Worm (Caenorhabditis elegans) whole organism, L4 larva: ENCODE measurements around the gene ppat-1.

ENCODE experiments used
- D1046.2 ChIP-seq: fragments of 200-800 bp; sonication (Bioruptor generic); IDR thresholded peaks from 2 replicates; pipeline ENCODE4 v1.3.6; 2022; ENCODE audit warnings: missing genetic modification characterization, missing compliant biosample characterization
- R02D3.7 ChIP-seq: fragments of 150-350 bp; sonication (generic microtip); optimal IDR thresholded peaks from 3 replicates; lab custom pipeline; 2014; ENCODE audit warnings: missing biosample characterization, missing genetic modification characterization
- Y5F2A.4 ChIP-seq: fragments of 200-800 bp; sonication (Bioruptor generic); optimal IDR thresholded peaks from 2 replicates; lab custom pipeline; 2018; ENCODE audit warnings: mild to moderate bottlenecking, missing genetic modification characterization, missing compliant biosample characterization
- Y75B8A.6 ChIP-seq: fragments of 200-800 bp; sonication (Bioruptor generic); IDR thresholded peaks from 2 replicates; pipeline ENCODE4 v1.3.6; 2022; ENCODE audit warnings: missing genetic modification reagents, missing genetic modification characterization, missing compliant biosample characterization
- aha-1 ChIP-seq: fragments of 150-350 bp; peaks from one replicate; lab custom pipeline; 2014; ENCODE audit warnings: missing biosample characterization, missing genetic modification characterization
- aly-2 ChIP-seq: sonication (generic microtip); optimal IDR thresholded peaks from 2 replicates; lab custom pipeline; 2018; ENCODE audit warnings: missing biosample characterization, missing genetic modification characterization
- ama-1 ChIP-seq: fragments of 150-350 bp; optimal IDR thresholded peaks from 2 replicates; lab custom pipeline; 2014; ENCODE audit warnings: inconsistent platforms, mixed read lengths
- arid-1 ChIP-seq: fragments of 200-800 bp; sonication (Bioruptor generic); conservative IDR thresholded peaks from 2 replicates; pipeline ENCODE4 v1.3.6; 2022; ENCODE audit warnings: missing genetic modification reagents, missing genetic modification characterization, missing compliant biosample characterization
- attf-4 ChIP-seq: sonication (generic microtip); optimal IDR thresholded peaks from 3 replicates; lab custom pipeline; 2017; ENCODE audit warnings: missing biosample characterization, missing genetic modification characterization
- ceh-28 ChIP-seq: fragments of 150-350 bp; optimal IDR thresholded peaks from 2 replicates; lab custom pipeline; 2014; ENCODE audit warnings: missing biosample characterization, missing genetic modification reagents, missing genetic modification characterization
- ceh-82 ChIP-seq: sonication (generic microtip); optimal IDR thresholded peaks from 2 replicates; lab custom pipeline; 2017; ENCODE audit warnings: missing biosample characterization, missing genetic modification characterization
- ctbp-1 ChIP-seq: fragments of 200-800 bp; sonication (Bioruptor generic); IDR thresholded peaks from 2 replicates; pipeline ENCODE4 v1.3.6; 2022; ENCODE audit warnings: missing genetic modification reagents, missing genetic modification characterization, missing compliant biosample characterization
- daf-12 ChIP-seq: fragments of 150-350 bp; optimal IDR thresholded peaks from 2 replicates; lab custom pipeline; 2014; ENCODE audit warnings: missing biosample characterization, missing genetic modification reagents, missing genetic modification characterization
- daf-8 ChIP-seq: fragments of 200-800 bp; sonication (Bioruptor generic); IDR thresholded peaks from 2 replicates; pipeline ENCODE4 v1.3.6; 2022; ENCODE audit warnings: missing genetic modification characterization, missing compliant biosample characterization
- dmd-8 ChIP-seq: fragments of 200-800 bp; sonication (Bioruptor generic); IDR thresholded peaks from 2 replicates; pipeline ENCODE4 v1.3.6; 2022; ENCODE audit warnings: missing genetic modification characterization, missing compliant biosample characterization
- dpl-1 ChIP-seq: fragments of 150-350 bp; optimal IDR thresholded peaks from 2 replicates; lab custom pipeline; 2014; ENCODE audit warnings: missing biosample characterization, missing genetic modification reagents, missing genetic modification characterization
- dve-1 ChIP-seq: sonication (generic microtip); optimal IDR thresholded peaks from 2 replicates; lab custom pipeline; 2017; ENCODE audit warnings: antibody characterized with exemption, mild to moderate bottlenecking, missing genetic modification characterization, missing compliant biosample characterization; ENCODE audit not compliant: insufficient read depth
- fos-1 ChIP-seq: fragments of 150-350 bp; optimal IDR thresholded peaks from 2 replicates; lab custom pipeline; 2014; ENCODE audit warnings: missing biosample characterization, missing genetic modification characterization
- gei-8 ChIP-seq: fragments of 200-800 bp; sonication (Bioruptor generic); optimal IDR thresholded peaks from 2 replicates; lab custom pipeline; 2018; ENCODE audit warnings: mild to moderate bottlenecking, missing genetic modification characterization, missing compliant biosample characterization
- hif-1 ChIP-seq, 2 experiments: sonication (generic microtip); optimal IDR thresholded peaks; 2 replicates each; lab custom pipeline; 2016 to 2017; ENCODE audit warnings: missing compliant biosample characterization in 2 of 2, missing genetic modification characterization in 2 of 2, missing genetic modification reagents in 2 of 2, missing genotype in 2 of 2, mild to moderate bottlenecking in 1 of 2
- hlh-30 ChIP-seq: sonication (generic microtip); optimal IDR thresholded peaks from 2 replicates; lab custom pipeline; 2017; ENCODE audit warnings: antibody characterized with exemption, mild to moderate bottlenecking, missing genetic modification characterization, missing compliant biosample characterization; ENCODE audit not compliant: insufficient read depth
- hmg-1.1 ChIP-seq: fragments of 200-800 bp; sonication (Bioruptor generic); IDR thresholded peaks from 2 replicates; pipeline ENCODE4 v1.3.6; 2022; ENCODE audit warnings: missing genetic modification reagents, missing genetic modification characterization, missing compliant biosample characterization
- lin-1 ChIP-seq: fragments of 200-800 bp; sonication (Bioruptor generic); IDR thresholded peaks from 2 replicates; pipeline ENCODE4 v1.3.6; 2022; ENCODE audit warnings: missing genetic modification reagents, missing genetic modification characterization, missing compliant biosample characterization
- madf-5 ChIP-seq, 2 experiments: fragments of 200-800 bp; sonication (Bioruptor generic); IDR thresholded peaks; 2 replicates each; pipeline ENCODE4 v1.3.6; 2022; ENCODE audit warnings: missing compliant biosample characterization in 2 of 2, missing genetic modification characterization in 2 of 2
- madf-9 ChIP-seq: fragments of 200-800 bp; sonication (Bioruptor generic); conservative IDR thresholded peaks from 2 replicates; pipeline ENCODE4 v1.3.6; 2022; ENCODE audit warnings: missing genetic modification reagents, missing genetic modification characterization, missing compliant biosample characterization
- mdl-1 ChIP-seq, 2 experiments: fragments of 150-350 bp in 1 of 2; sonication (generic microtip) in 1 of 2; optimal IDR thresholded peaks; 2 replicates each; lab custom pipeline; 2014 to 2017; ENCODE audit warnings: missing biosample characterization in 2 of 2, missing genetic modification characterization in 2 of 2
- mep-1 ChIP-seq: fragments of 150-350 bp; sonication (generic microtip); optimal IDR thresholded peaks from 3 replicates; lab custom pipeline; 2014; ENCODE audit warnings: missing biosample characterization, missing genetic modification characterization
- mes-2 ChIP-seq: sonication (generic microtip); optimal IDR thresholded peaks from 2 replicates; lab custom pipeline; 2016; ENCODE audit warnings: missing genotype, mild to moderate bottlenecking, missing genetic modification characterization, missing compliant biosample characterization; ENCODE audit not compliant: poor library complexity, severe bottlenecking
- mxl-2 ChIP-seq: fragments of 200-800 bp; sonication (Bioruptor generic); conservative IDR thresholded peaks from 2 replicates; pipeline ENCODE4 v1.3.6; 2022; ENCODE audit warnings: missing genetic modification reagents, missing genetic modification characterization, missing compliant biosample characterization
- nhr-102 ChIP-seq: sonication (generic microtip); optimal IDR thresholded peaks from 2 replicates; lab custom pipeline; 2016; ENCODE audit warnings: mild to moderate bottlenecking, missing genetic modification characterization, moderate library complexity, missing compliant biosample characterization
- nhr-11 ChIP-seq: fragments of 150-350 bp; optimal IDR thresholded peaks from 2 replicates; lab custom pipeline; 2014; ENCODE audit warnings: missing biosample characterization, missing genetic modification characterization
- nhr-111 ChIP-seq: fragments of 200-800 bp; sonication (Bioruptor generic); optimal IDR thresholded peaks from 2 replicates; lab custom pipeline; 2018; ENCODE audit warnings: mild to moderate bottlenecking, missing genetic modification characterization, missing compliant biosample characterization
- nhr-237 ChIP-seq: sonication (generic microtip); optimal IDR thresholded peaks from 2 replicates; lab custom pipeline; 2017; ENCODE audit warnings: missing biosample characterization, missing genetic modification characterization
- nhr-25 ChIP-seq: sonication (generic microtip); optimal IDR thresholded peaks from 2 replicates; lab custom pipeline; 2017; ENCODE audit warnings: missing genetic modification characterization, mild to moderate bottlenecking, missing compliant biosample characterization, antibody characterized with exemption, moderate library complexity, borderline replicate concordance; ENCODE audit not compliant: insufficient read depth
- nhr-28 ChIP-seq: fragments of 150-350 bp; optimal IDR thresholded peaks from 2 replicates; lab custom pipeline; 2014; ENCODE audit warnings: missing biosample characterization, missing genetic modification characterization
- nhr-48 ChIP-seq: sonication (generic microtip); optimal IDR thresholded peaks from 2 replicates; lab custom pipeline; 2016; ENCODE audit warnings: mild to moderate bottlenecking, missing genetic modification characterization, missing compliant biosample characterization
- pqm-1 ChIP-seq: sonication (generic microtip); optimal IDR thresholded peaks from 2 replicates; lab custom pipeline; 2017; ENCODE audit warnings: missing biosample characterization, missing genetic modification characterization
- saeg-2 ChIP-seq: fragments of 200-800 bp; sonication (Bioruptor generic); IDR thresholded peaks from 2 replicates; pipeline ENCODE4 v1.3.6; 2022; ENCODE audit warnings: missing genetic modification reagents, missing genetic modification characterization, missing compliant biosample characterization
- skn-1 ChIP-seq: fragments of 150-350 bp; optimal IDR thresholded peaks from 2 replicates; lab custom pipeline; 2014; ENCODE audit warnings: missing biosample characterization, missing genetic modification characterization
- snpc-4 ChIP-seq: fragments of 150-350 bp; optimal IDR thresholded peaks from 2 replicates; lab custom pipeline; 2014; ENCODE audit warnings: missing biosample characterization, missing genetic modification characterization
- spr-3 ChIP-seq: fragments of 200-800 bp; sonication (Bioruptor generic); optimal IDR thresholded peaks from 2 replicates; lab custom pipeline; 2018; ENCODE audit warnings: mild to moderate bottlenecking, missing genetic modification characterization, missing compliant biosample characterization
- tra-1 ChIP-seq: fragments of 200-800 bp; sonication (Bioruptor generic); IDR thresholded peaks from 2 replicates; pipeline ENCODE4 v1.3.6; 2022; ENCODE audit warnings: missing genetic modification reagents, missing genetic modification characterization, missing compliant biosample characterization
- vab-7 ChIP-seq: fragments of 200-800 bp; sonication (Bioruptor generic); IDR thresholded peaks from 2 replicates; pipeline ENCODE4 v1.3.6; 2022; ENCODE audit warnings: missing genetic modification reagents, missing genetic modification characterization, missing compliant biosample characterization
- zfp-2 ChIP-seq: sonication (generic microtip); optimal IDR thresholded peaks from 2 replicates; lab custom pipeline; 2016; ENCODE audit warnings: mild to moderate bottlenecking, missing genetic modification characterization, missing compliant biosample characterization
- ztf-11 ChIP-seq: fragments of 150-350 bp; optimal IDR thresholded peaks from 2 replicates; lab custom pipeline; 2014; ENCODE audit warnings: missing biosample characterization, missing genetic modification characterization

The ppat-1 gene

ce11 chrIII:4643262-4643661 lies 45.8 kb upstream of the ppat-1 start, which contains the start of gene pfas-1 (continued):
- TF ChIP-seq dve-1 (tag; lab: Kevin White, UChicago): no peak
- no peak for TF ChIP-seq dpl-1 (GFP tag; lab: Kevin White, UChicago)
- no peak for TF ChIP-seq spr-3
- no peak for TF ChIP-seq hif-1 (tag; optimal IDR thresholded peaks at IDR 0.05; lab: Kevin White, UChicago)
- no peak for TF ChIP-seq dmd-8 (GFP tag; lab: Robert Waterston, UW)
- no peak for TF ChIP-seq Y5F2A.4 (GFP tag; lab: Kevin White, UChicago)
- no peak for TF ChIP-seq ztf-11 (tag; lab: Kevin White, UChicago)
- TF ChIP-seq nhr-111 (GFP tag; lab: Kevin White, UChicago): no peak
- no peak for TF ChIP-seq skn-1
- no peak for TF ChIP-seq mep-1 (tag; lab: Kevin White, UChicago)
- no peak for TF ChIP-seq nhr-48 (tag; lab: Kevin White, UChicago)

ce11 chrIII:4646246-4646645 lies 42.8 kb upstream of the ppat-1 start, which contains the start of gene pqn-29:
TSS of gene pqn-29 (minus strand) at chrIII:4646346.
- TF ChIP-seq tra-1 (GFP tag; lab: Robert Waterston, UW) (no peak), ceh-28 (tag; lab: Kevin White, UChicago) (no peak), mxl-2 (no peak)

DNA sequence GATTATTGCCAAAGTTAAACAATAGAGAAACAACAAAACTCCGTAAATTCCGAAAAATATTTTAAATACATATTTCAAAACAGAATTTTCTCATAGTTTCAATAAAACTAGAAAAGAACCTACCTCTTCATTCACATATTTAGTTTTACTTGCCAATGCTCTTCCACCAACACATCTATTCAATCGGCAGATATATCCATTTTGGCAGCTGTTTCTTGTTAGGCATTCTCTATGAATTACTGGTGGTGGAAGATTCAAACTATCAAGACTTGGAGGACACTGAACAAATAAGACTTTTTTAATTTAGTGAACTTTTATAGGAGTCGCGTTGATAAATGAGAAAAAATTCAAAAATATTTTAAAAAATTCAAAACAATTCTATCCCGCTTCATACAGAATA lies 41.7 kb upstream of the ppat-1 start:
- TF ChIP-seq ctbp-1 (GFP tag; lab: Robert Waterston, UW) (no peak), Y5F2A.4 (GFP tag; lab: Kevin White, UChicago) (no peak), D1046.2 (GFP tag; lab: Robert Waterston, UW) (no peak), nhr-237 (tag; lab: Kevin White, UChicago) (no peak), gei-8 (GFP tag; lab: Kevin White, UChicago) (no peak), aha-1 (no peak), dmd-8 (GFP tag; lab: Robert Waterston, UW) (no peak), mdl-1 (tag; optimal IDR thresholded peaks at IDR 0.05; lab: Kevin White, UChicago) (no peak), hmg-1.1 (GFP tag; lab: Robert Waterston, UW) (no peak), Y75B8A.6 (GFP tag; lab: Robert Waterston, UW) (no peak), daf-12 (tag; lab: Kevin White, UChicago) (no peak), nhr-11 (tag; lab: Kevin White, UChicago) (no peak), hlh-30 (tag; lab: Kevin White, UChicago) (no peak)

ce11 chrIII:4647878-4648277 lies 41.2 kb upstream of the ppat-1 start, which contains the start of gene T23F11.6:
TSS of gene T23F11.6 (minus strand) at chrIII:4647922.
- TF ChIP-seq nhr-11 (tag; lab: Kevin White, UChicago): no peak
- TF ChIP-seq ceh-82 (tag; lab: Kevin White, UChicago): no peak
- TF ChIP-seq ztf-11 (tag; lab: Kevin White, UChicago): no peak
- TF ChIP-seq nhr-102 (tag; lab: Kevin White, UChicago): no peak
- peak; percentile 5 for TF ChIP-seq dve-1 (tag; lab: Kevin White, UChicago)
- TF ChIP-seq nhr-25 (tag; lab: Kevin White, UChicago): no peak
- no peak for TF ChIP-seq hlh-30 (tag; lab: Kevin White, UChicago)
- no peak for TF ChIP-seq dmd-8 (GFP tag; lab: Robert Waterston, UW)
- no peak for TF ChIP-seq zfp-2 (tag; lab: Kevin White, UChicago)
- TF ChIP-seq mdl-1 (tag; optimal IDR thresholded peaks at IDR 0.05; lab: Kevin White, UChicago): peak in 1 of 2 experiments; percentile 1
- no peak for TF ChIP-seq attf-4 (tag; lab: Kevin White, UChicago)
- TF ChIP-seq madf-5 (GFP tag; IDR thresholded peaks at IDR 0.05; lab: Robert Waterston, UW): no peak
- TF ChIP-seq nhr-28 (tag; lab: Kevin White, UChicago): peak; percentile 15
- no peak for TF ChIP-seq arid-1 (GFP tag; lab: Robert Waterston, UW)
- no peak for TF ChIP-seq D1046.2 (GFP tag; lab: Robert Waterston, UW)
- no peak for TF ChIP-seq saeg-2 (GFP tag; lab: Robert Waterston, UW)
- TF ChIP-seq mes-2 (tag; lab: Kevin White, UChicago): no peak
- TF ChIP-seq snpc-4 (tag; lab: Kevin White, UChicago): no peak
- TF ChIP-seq daf-8 (GFP tag; lab: Robert Waterston, UW): no peak
- TF ChIP-seq lin-1 (GFP tag; lab: Robert Waterston, UW): 0 out of 2 replicates have a peak, but pooled peaks have one; percentile 49
- TF ChIP-seq ama-1 (lab: Kevin White, UChicago): no peak
- no peak for TF ChIP-seq hif-1 (tag; optimal IDR thresholded peaks at IDR 0.05; lab: Kevin White, UChicago)
- TF ChIP-seq pqm-1: peak; percentile 53
- TF ChIP-seq hmg-1.1 (GFP tag; lab: Robert Waterston, UW): no peak
- TF ChIP-seq aly-2 (tag; lab: Kevin White, UChicago): no peak
- no peak for TF ChIP-seq fos-1
- no peak for TF ChIP-seq madf-9
- no peak for TF ChIP-seq R02D3.7 (tag; lab: Kevin White, UChicago)
- no peak for TF ChIP-seq vab-7 (GFP tag; lab: Robert Waterston, UW)
